Fruit fly (Drosophila melanogaster): Measurements from ENCODE around the gene Cpr72Ea.
A peak's percentile ranks its signal among the peaks of the same experiment; 100 is the strongest.

DNA sequence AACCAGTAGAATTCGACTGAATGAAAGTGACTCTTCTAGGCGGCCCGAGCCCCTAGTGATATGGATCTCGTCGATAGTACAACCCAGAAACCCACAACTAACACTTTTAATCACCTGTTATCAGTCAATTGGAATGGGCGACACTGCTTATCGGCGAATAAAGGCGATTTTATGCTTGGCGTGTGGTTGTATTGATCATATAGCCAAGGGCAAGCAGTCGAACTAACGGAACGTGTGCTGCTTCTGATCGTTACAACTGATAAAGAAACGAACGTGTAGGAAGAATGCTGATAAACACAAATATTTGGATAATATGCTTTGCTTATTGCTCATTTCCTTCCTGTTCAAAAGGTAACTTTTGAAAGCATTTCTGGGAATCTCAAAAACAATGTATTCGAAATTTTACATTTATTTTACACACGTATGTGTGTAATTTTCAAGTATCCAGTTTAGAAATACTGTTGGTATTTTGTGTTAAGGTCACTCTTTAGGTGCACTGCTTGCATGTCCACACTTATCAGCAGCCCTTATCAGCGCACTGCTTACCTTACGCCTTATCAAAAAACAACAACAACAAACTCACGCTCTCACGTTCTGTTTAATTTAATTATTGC, 18.9 kb downstream of the Cpr72Ea start, which contains the start of gene Agpat4:
- TF ChIP-seq Myc (optimal IDR thresholded peaks at IDR 0.05) (peak; percentile 10), dmrt93B (GFP tag; optimal IDR thresholded peaks at IDR 0.05) (no peak), br (GFP tag; optimal IDR thresholded peaks at IDR 0.05) (no peak)
